Worm (Caenorhabditis elegans): ENCODE measurements around the gene gad-2.
A peak's percentile ranks its signal among the peaks of the same experiment; 100 is the strongest.

Gene gad-2

DNA sequence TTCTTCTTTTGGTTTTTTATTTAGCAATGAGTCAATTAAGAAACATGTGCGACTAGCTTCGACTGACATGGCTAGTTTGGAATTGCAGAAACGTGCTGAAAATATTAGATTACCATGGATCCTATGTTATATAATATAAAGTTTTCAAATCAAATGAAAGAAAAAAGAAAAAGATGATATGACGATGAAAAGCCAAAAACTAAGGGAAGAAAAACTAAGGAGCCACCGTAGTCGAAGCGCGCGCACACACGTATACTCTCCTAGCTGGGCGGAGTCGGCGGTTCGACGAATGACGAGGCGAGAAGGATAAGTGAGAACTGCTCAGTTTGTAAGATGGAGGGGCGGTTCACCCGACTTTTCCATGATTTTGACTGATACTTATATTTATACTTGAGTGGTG is 31.5 kb downstream of the gad-2 start, which contains the start of gene mnm-2:
TSS of gene mnm-2 (minus strand) at position 101 of the 400 bp plus-strand sequence.
- no peak for TF ChIP-seq lin-32 (GFP tag; optimal IDR thresholded peaks at IDR 0.05)
- TF ChIP-seq flh-1 (GFP tag; optimal IDR thresholded peaks at IDR 0.05) = no peak
- no peak for TF ChIP-seq unc-120 (tag; optimal IDR thresholded peaks at IDR 0.05; ENCODE audit: poor library complexity, severe bottlenecking)

DNA sequence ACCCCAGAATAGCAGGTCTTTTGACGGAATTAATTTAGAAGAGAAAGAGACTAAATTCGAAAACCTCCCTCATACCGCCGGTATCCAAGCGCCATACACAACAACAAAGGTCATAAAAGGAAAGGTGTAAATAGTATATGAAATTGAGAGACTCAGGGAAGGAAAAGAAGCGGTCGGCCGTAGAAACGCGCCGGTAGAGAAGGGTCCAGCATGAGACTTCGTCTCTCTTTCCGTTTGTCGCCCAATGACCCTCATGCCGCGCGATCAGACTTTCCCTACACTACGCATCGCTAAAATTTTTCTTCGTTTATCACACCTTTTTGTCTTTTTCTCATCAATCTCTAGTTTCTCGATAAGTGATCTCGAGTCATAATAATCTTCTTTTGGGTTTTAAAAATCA is 37.2 kb downstream of the gad-2 start:
- TF ChIP-seq zip-8 (tag; optimal IDR thresholded peaks at IDR 0.05) (no peak), unc-120 (tag; optimal IDR thresholded peaks at IDR 0.05; ENCODE audit: poor library complexity, severe bottlenecking) (no peak), drap-1 (GFP tag; optimal IDR thresholded peaks at IDR 0.05) (no peak), nhr-12 (tag; optimal IDR thresholded peaks at IDR 0.05) (no peak), ham-2 (GFP tag; optimal IDR thresholded peaks at IDR 0.05) (peak; percentile 69), snpc-4 (tag; optimal IDR thresholded peaks at IDR 0.05) (no peak), ceh-39 (tag; optimal IDR thresholded peaks at IDR 0.05) (no peak), mls-2 (tag; optimal IDR thresholded peaks at IDR 0.05) (no peak), sptf-1 (tag; optimal IDR thresholded peaks at IDR 0.05) (peak; percentile 44), nhr-76 (tag; optimal IDR thresholded peaks at IDR 0.05) (no peak), ceh-43 (GFP tag; optimal IDR thresholded peaks at IDR 0.05) (no peak)

DNA sequence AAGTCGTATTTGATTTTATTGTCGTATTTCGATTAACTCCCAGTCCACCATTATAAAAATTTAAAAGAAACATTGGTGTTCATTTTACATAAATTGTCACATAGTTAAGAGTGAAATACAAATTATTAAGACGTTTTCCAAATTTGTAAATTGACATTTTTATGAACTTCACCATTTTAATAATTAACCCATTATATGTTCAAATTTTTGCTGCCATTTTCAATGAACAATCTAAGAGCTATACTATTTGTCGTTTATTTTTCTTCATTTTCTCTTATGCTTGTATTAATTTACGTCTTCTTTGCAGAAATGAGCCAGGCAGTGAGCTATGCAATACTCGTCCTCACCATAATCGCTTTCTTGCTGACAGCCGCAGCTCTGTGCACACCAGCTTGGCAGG is 37.9 kb downstream of the gad-2 start, which contains the start of gene clc-2:
TSS of gene clc-2 (plus strand) at position 301 of the 400 bp plus-strand sequence.
- TF ChIP-seq flh-1 (GFP tag; optimal IDR thresholded peaks at IDR 0.05) (no peak), pha-4 (tag; optimal IDR thresholded peaks at IDR 0.05) (no peak), nhr-2 (tag; optimal IDR thresholded peaks at IDR 0.05) (no peak), mab-5 (tag; optimal IDR thresholded peaks at IDR 0.05) (no peak), ceh-83 (GFP tag; optimal IDR thresholded peaks at IDR 0.05) (no peak), nhr-12 (tag; optimal IDR thresholded peaks at IDR 0.05) (no peak), lin-13 (tag; optimal IDR thresholded peaks at IDR 0.05) (no peak)

DNA sequence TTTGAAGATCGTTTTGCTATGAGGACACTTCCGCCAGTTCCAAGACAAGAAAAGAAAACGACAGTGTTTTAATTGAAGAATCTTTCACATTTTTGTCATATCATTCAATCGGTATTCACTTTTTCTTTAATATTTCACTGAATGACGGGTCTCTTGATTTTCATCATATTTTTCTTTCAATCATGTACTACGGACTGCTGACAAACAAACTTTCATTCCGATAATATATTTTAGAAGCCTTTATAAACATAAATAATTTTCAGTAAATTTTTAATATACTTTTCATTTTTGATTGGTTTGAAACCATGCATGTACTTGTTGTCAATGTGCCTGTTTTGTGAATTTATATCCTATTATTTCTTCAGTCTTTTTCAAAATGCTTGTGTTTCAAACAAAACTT is 40.0 kb downstream of the gad-2 start, which contains the start of gene clc-5:
TSS of gene clc-5 (plus strand) at position 301 of the 400 bp plus-strand sequence.
- no peak for TF ChIP-seq mep-1 (tag; optimal IDR thresholded peaks at IDR 0.05)
- TF ChIP-seq blmp-1 (tag; optimal IDR thresholded peaks at IDR 0.05) = no peak
- no peak for TF ChIP-seq nhr-76 (tag; optimal IDR thresholded peaks at IDR 0.05)
- no peak for TF ChIP-seq sptf-1 (tag; optimal IDR thresholded peaks at IDR 0.05)
- no peak for TF ChIP-seq lsy-2 (tag; optimal IDR thresholded peaks at IDR 0.05)
- TF ChIP-seq unc-120 (tag; optimal IDR thresholded peaks at IDR 0.05; ENCODE audit: poor library complexity, severe bottlenecking) = no peak
- TF ChIP-seq M03D4.4 (tag; optimal IDR thresholded peaks at IDR 0.05) = no peak
- no peak for TF ChIP-seq tbx-8 (GFP tag; optimal IDR thresholded peaks at IDR 0.05)
- TF ChIP-seq ham-2 (GFP tag; optimal IDR thresholded peaks at IDR 0.05) = no peak
- no peak for TF ChIP-seq zip-8 (tag; optimal IDR thresholded peaks at IDR 0.05)
- no peak for TF ChIP-seq nhr-2 (tag; optimal IDR thresholded peaks at IDR 0.05)
- no peak for TF ChIP-seq unc-39 (tag; optimal IDR thresholded peaks at IDR 0.05)
- no peak for TF ChIP-seq pha-4 (tag; optimal IDR thresholded peaks at IDR 0.05)
- no peak for TF ChIP-seq elt-3 (tag; optimal IDR thresholded peaks at IDR 0.05)
- no peak for TF ChIP-seq nhr-237 (tag; optimal IDR thresholded peaks at IDR 0.05)
- TF ChIP-seq hlh-1 (tag; optimal IDR thresholded peaks at IDR 0.05) = no peak
- no peak for TF ChIP-seq lin-32 (GFP tag; optimal IDR thresholded peaks at IDR 0.05)
- no peak for TF ChIP-seq ztf-11 (tag; optimal IDR thresholded peaks at IDR 0.05)
- no peak for TF ChIP-seq ces-1 (GFP tag; optimal IDR thresholded peaks at IDR 0.05)

DNA sequence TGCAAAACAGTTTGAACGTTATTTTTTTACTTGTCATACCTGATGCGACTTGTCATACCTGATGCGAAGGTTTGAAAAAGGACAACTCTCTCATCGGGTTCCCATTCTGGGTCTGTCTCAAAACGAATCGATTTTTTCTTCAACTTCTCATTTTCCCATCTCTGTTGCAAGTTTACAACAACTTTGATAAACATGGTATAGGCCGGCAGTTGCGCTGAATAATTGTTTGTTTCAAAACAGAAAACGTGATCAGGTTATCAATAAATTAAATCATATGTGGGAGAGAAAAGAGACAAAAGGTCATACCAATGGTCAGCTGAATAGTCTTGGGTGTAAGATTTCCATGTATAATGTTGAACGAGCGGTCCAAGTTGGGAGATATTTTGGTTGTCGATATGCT is 43.6 kb downstream of the gad-2 start:
- TF ChIP-seq ztf-11 (tag; optimal IDR thresholded peaks at IDR 0.05) (no peak), blmp-1 (tag; optimal IDR thresholded peaks at IDR 0.05) (no peak), cnd-1 (tag; optimal IDR thresholded peaks at IDR 0.05) (no peak), ces-1 (GFP tag; optimal IDR thresholded peaks at IDR 0.05) (no peak), nhr-28 (tag; optimal IDR thresholded peaks at IDR 0.05) (no peak), tbx-8 (GFP tag; optimal IDR thresholded peaks at IDR 0.05) (no peak), snpc-4 (tag; optimal IDR thresholded peaks at IDR 0.05) (no peak), M03D4.4 (tag; optimal IDR thresholded peaks at IDR 0.05) (no peak), elt-3 (tag; optimal IDR thresholded peaks at IDR 0.05) (no peak), nhr-76 (tag; optimal IDR thresholded peaks at IDR 0.05) (no peak), sem-2 (GFP tag; optimal IDR thresholded peaks at IDR 0.05) (no peak), lsy-2 (tag; optimal IDR thresholded peaks at IDR 0.05) (no peak), nhr-237 (tag; optimal IDR thresholded peaks at IDR 0.05) (no peak), ham-2 (GFP tag; optimal IDR thresholded peaks at IDR 0.05) (no peak), ceh-83 (GFP tag; optimal IDR thresholded peaks at IDR 0.05) (no peak), hlh-1 (tag; optimal IDR thresholded peaks at IDR 0.05) (no peak), mab-5 (tag; optimal IDR thresholded peaks at IDR 0.05) (no peak), drap-1 (GFP tag; optimal IDR thresholded peaks at IDR 0.05) (no peak), ceh-39 (tag; optimal IDR thresholded peaks at IDR 0.05) (no peak), nhr-12 (tag; optimal IDR thresholded peaks at IDR 0.05) (no peak)
